Fruit fly (Drosophila melanogaster): ENCODE results near the gene Or33a.

DNA sequence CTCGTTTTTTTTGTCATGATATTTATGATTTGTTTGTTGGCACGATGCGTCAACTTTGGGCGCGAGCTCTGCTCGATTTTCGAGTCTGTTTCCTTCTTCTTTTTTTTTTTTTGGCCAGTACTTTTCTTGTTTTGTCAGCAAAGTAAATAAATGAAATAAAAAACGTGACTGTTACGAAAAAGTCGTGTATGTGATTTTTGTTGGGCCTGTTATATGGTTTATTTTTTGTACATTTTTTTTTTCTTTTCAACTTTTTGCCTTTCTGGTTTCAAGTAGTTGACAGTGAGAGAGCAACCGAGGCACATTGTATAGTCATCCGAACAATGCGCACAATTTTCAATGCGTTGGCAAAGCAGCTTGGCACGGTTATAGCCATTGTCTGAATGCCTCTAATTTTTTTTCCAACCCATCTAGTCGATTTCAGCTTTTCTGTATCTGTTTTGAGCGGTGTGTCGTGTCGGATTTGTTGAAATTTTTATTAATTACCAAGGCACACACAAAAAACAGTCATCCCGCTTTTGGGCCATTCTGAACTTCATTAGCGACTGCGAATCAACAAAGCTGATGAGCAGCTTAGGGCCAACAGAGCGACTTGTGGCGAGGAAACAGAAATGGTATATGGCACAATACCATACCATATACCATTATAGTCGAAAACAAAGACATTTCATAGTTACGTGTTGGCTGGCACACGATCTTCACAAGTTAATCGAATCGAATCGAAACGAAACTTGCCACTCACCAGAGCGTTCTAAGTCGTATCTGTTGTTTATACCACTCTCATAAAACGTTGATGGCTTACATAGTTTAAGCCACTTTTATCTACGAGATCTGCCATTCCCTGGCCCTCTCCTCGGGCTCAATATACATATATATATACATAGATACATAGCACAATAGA, 29.4 kb downstream of the Or33a start:
- TF ChIP-seq Scr (GFP tag; IDR thresholded peaks at IDR 0.05; ENCODE audit: partially characterized antibody), result no peak
- no peak for TF ChIP-seq trem (tag; optimal IDR thresholded peaks at IDR 0.05)
- TF ChIP-seq CG32767 (GFP tag; IDR thresholded peaks at IDR 0.05), result no peak
- TF ChIP-seq CG12769 (tag; optimal IDR thresholded peaks at IDR 0.05), result peak; percentile 42
- TF ChIP-seq CG13296 (GFP tag; optimal IDR thresholded peaks at IDR 0.05), result no peak
- no peak for TF ChIP-seq gro (GFP tag; optimal IDR thresholded peaks at IDR 0.05)
- no peak for TF ChIP-seq pb (GFP tag; optimal IDR thresholded peaks at IDR 0.05)
- TF ChIP-seq CG15479 (GFP tag; optimal IDR thresholded peaks at IDR 0.05), result no peak
- no peak for TF ChIP-seq CG8924 (tag; optimal IDR thresholded peaks at IDR 0.05)
- TF ChIP-seq HHEX (GFP tag; optimal IDR thresholded peaks at IDR 0.05), result no peak
- TF ChIP-seq BtbVII (GFP tag; optimal IDR thresholded peaks at IDR 0.05), result no peak
- no peak for TF ChIP-seq CG31224 (GFP tag; IDR thresholded peaks at IDR 0.05)

Measured in whole organism, embryonic.